Worm (Caenorhabditis elegans) whole organism, mixed stage, embryonic: ENCODE measurements around the gene Y55D5A.4.

Experiments
- blmp-1 ChIP-seq: fragments of 150-350 bp; optimal IDR thresholded peaks from 2 replicates; lab custom pipeline; 2014; ENCODE audit warnings: missing biosample characterization, missing genetic modification characterization
- ces-1 ChIP-seq: fragments of 150-350 bp; optimal IDR thresholded peaks from 2 replicates; lab custom pipeline; 2014; ENCODE audit warnings: missing biosample characterization, missing genetic modification reagents, missing genetic modification characterization
- elt-3 ChIP-seq: fragments of 150-350 bp; optimal IDR thresholded peaks from 2 replicates; lab custom pipeline; 2014; ENCODE audit warnings: missing biosample characterization, missing genetic modification characterization
- lin-13 ChIP-seq: fragments of 150-350 bp; optimal IDR thresholded peaks from 2 replicates; lab custom pipeline; 2014; ENCODE audit warnings: missing biosample characterization, missing genetic modification characterization
- nhr-28 ChIP-seq: fragments of 150-350 bp; optimal IDR thresholded peaks from 2 replicates; lab custom pipeline; 2014; ENCODE audit warnings: missing biosample characterization, missing genetic modification characterization
- nhr-76 ChIP-seq: sonication (generic microtip); optimal IDR thresholded peaks from 2 replicates; lab custom pipeline; 2017; ENCODE audit warnings: missing biosample characterization, missing genetic modification characterization
- pha-4 ChIP-seq: fragments of 150-350 bp; optimal IDR thresholded peaks from 2 replicates; lab custom pipeline; 2018; ENCODE audit warnings: missing biosample characterization, missing genetic modification reagents, missing genetic modification characterization
- snpc-4 ChIP-seq: fragments of 150-350 bp; optimal IDR thresholded peaks from 2 replicates; lab custom pipeline; 2014; ENCODE audit warnings: missing biosample characterization, missing genetic modification characterization
- unc-39 ChIP-seq: fragments of 150-350 bp; optimal IDR thresholded peaks from 2 replicates; lab custom pipeline; 2014; ENCODE audit warnings: missing biosample characterization, missing genetic modification characterization
- unc-62 ChIP-seq: fragments of 150-350 bp; optimal IDR thresholded peaks from 2 replicates; lab custom pipeline; 2014; ENCODE audit warnings: missing biosample characterization, missing genetic modification reagents, missing genetic modification characterization

- TF ChIP-seq nhr-28 (tag; lab: Kevin White, UChicago) (no peak), blmp-1 (tag; lab: Kevin White, UChicago) (no peak), unc-39 (tag; lab: Kevin White, UChicago) (no peak), lin-13 (tag; lab: Kevin White, UChicago) (no peak), unc-62 (GFP tag; lab: Kevin White, UChicago) (no peak), ces-1 (GFP tag; lab: Kevin White, UChicago) (peak; percentile 68), nhr-76 (tag; lab: Kevin White, UChicago) (no peak), snpc-4 (tag; lab: Kevin White, UChicago) (no peak), pha-4 (tag; lab: Kevin White, UChicago) (peak; percentile 43), elt-3 (tag; lab: Kevin White, UChicago) (no peak)
Measured at ce11 chrIII:3035977-3036376, 46.1 kb upstream of the Y55D5A.4 start.
